Fruit fly (Drosophila melanogaster): ENCODE results near the gene CG31457.
A peak's percentile ranks its signal among the peaks of the same experiment; 100 is the strongest.

The CG31457 gene

DNA sequence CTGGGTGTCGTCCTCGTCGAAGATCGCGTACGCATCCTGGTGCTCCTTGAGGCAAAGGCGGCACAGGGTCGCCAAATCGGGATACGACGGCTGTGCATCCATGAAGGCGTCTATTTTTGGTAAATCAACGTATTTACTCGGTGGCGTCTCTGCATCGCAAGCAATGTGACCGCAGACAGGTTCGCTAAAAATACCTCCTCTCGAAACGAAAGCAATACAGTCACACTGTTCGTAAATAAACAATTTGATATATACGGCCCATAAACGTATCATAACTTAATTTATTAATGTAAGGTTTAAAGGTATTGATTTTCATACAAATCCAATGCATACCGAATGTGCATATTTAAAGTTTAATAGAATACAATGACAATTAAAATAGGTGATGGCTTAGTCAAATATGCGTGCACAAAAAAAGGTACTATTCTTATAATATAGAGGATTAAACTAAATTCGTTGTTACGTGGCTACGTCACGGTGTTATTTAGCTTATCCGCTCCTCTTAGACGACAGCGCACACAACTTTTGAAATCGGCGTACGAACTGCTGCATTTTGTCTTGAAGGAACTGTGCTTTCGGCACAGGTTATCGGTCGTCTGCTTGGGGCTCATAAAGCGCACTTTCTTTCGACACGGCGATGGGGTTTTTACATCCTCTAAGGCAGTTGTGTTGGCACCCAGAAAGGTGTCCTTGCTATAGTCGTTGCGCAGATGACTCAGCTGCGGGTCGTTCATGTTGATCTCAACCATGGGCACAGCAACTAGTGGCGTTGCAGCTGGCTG is 1.3 kb downstream of the CG31457 start, which contains the start of gene CG31365 (continued):
- TF ChIP-seq cato (GFP tag; optimal IDR thresholded peaks at IDR 0.05; ENCODE audit: borderline replicate concordance) (no peak), CG4360 (GFP tag; IDR thresholded peaks at IDR 0.05) (no peak; the same call in 1 of the 2 replicates), eve (GFP tag; optimal IDR thresholded peaks at IDR 0.05) (no peak), Dfd (GFP tag; optimal IDR thresholded peaks at IDR 0.05) (no peak), zf30C (GFP tag; optimal IDR thresholded peaks at IDR 0.05) (no peak), lilli (GFP tag; optimal IDR thresholded peaks at IDR 0.05) (no peak), CG15269 (tag; optimal IDR thresholded peaks at IDR 0.05) (no peak), fru (optimal IDR thresholded peaks at IDR 0.05) (no peak), tup (GFP tag; optimal IDR thresholded peaks at IDR 0.05) (no peak), CG11696 (GFP tag; IDR thresholded peaks at IDR 0.05) (no peak), hbn (GFP tag; IDR thresholded peaks at IDR 0.05; ENCODE audit: partially characterized antibody) (peak; percentile 41), CG10565 (GFP tag; optimal IDR thresholded peaks at IDR 0.05) (no peak), D (optimal IDR thresholded peaks at IDR 0.05) (no peak), D (GFP tag; optimal IDR thresholded peaks at IDR 0.05) (no peak), fd96Cb (tag; optimal IDR thresholded peaks at IDR 0.05) (no peak), CG2129 (GFP tag; IDR thresholded peaks at IDR 0.05; ENCODE audit: partially characterized antibody) (no peak), CG14710 (tag; optimal IDR thresholded peaks at IDR 0.05) (peak; percentile 33), CG18599 (GFP tag; optimal IDR thresholded peaks at IDR 0.05) (no peak), twi (tag; optimal IDR thresholded peaks at IDR 0.05) (no peak), fu2 (GFP tag; optimal IDR thresholded peaks at IDR 0.05) (no peak), CG18262 (tag; optimal IDR thresholded peaks at IDR 0.05) (no peak), HLH54F (GFP tag; optimal IDR thresholded peaks at IDR 0.05) (no peak), pnt (GFP tag; optimal IDR thresholded peaks at IDR 0.05) (no peak), mam (GFP tag; optimal IDR thresholded peaks at IDR 0.05) (no peak), tgo (GFP tag; IDR thresholded peaks at IDR 0.05) (no peak), br (optimal IDR thresholded peaks at IDR 0.05) (no peak), Nf-YA (GFP tag; IDR thresholded peaks at IDR 0.05) (no peak), run (tag; optimal IDR thresholded peaks at IDR 0.05) (no peak), da (GFP tag; optimal IDR thresholded peaks at IDR 0.05) (no peak), CG15601 (tag; optimal IDR thresholded peaks at IDR 0.05) (no peak), pzg (GFP tag; optimal IDR thresholded peaks at IDR 0.05) (peak; percentile 30), chn (GFP tag; optimal IDR thresholded peaks at IDR 0.05) (no peak), CG4404 (GFP tag; IDR thresholded peaks at IDR 0.05) (no peak), CG7839 (tag; optimal IDR thresholded peaks at IDR 0.05) (no peak), bbx (GFP tag; IDR thresholded peaks at IDR 0.05; ENCODE audit: partially characterized antibody) (no peak), CG8290 (GFP tag; optimal IDR thresholded peaks at IDR 0.05) (no peak), CG8290 (tag; optimal IDR thresholded peaks at IDR 0.05) (no peak), BEAF-32 (GFP tag; optimal IDR thresholded peaks at IDR 0.05) (peak; percentile 36), CG31365 (tag; optimal IDR thresholded peaks at IDR 0.05) (no peak), stwl (tag; optimal IDR thresholded peaks at IDR 0.05) (peak; percentile 63), Abd-B (GFP tag; optimal IDR thresholded peaks at IDR 0.05) (no peak), Dek (tag; optimal IDR thresholded peaks at IDR 0.05) (no peak), pho (GFP tag; optimal IDR thresholded peaks at IDR 0.05) (no peak), ci (GFP tag; IDR thresholded peaks at IDR 0.05) (peak; percentile 24; the same call in 1 of the 3 replicates), CG6683 (GFP tag; optimal IDR thresholded peaks at IDR 0.05) (no peak), dm (GFP tag; optimal IDR thresholded peaks at IDR 0.05) (no peak), Opbp (GFP tag; IDR thresholded peaks at IDR 0.05; ENCODE audit: partially characterized antibody) (peak; percentile 24; the same call in 1 of the 3 replicates), amos (GFP tag; IDR thresholded peaks at IDR 0.05; ENCODE audit: partially characterized antibody) (no peak), Camta (GFP tag; optimal IDR thresholded peaks at IDR 0.05) (no peak), CTCF (GFP tag; optimal IDR thresholded peaks at IDR 0.05) (peak; percentile 3), yki (optimal IDR thresholded peaks at IDR 0.05) (no peak)
